Fruit fly (Drosophila melanogaster) whole organism, embryonic: ENCODE results near the gene CG11600.

ENCODE experiments used
- BEAF-32 ChIP-seq: fragments of 200-800 bp; sonication (Bioruptor generic); optimal IDR thresholded peaks from 3 replicates; lab custom pipeline; 2017; ENCODE audit warnings: missing biosample characterization, missing genetic modification characterization, mild to moderate bottlenecking, moderate library complexity, missing genetic modification reagents
- CG10147 ChIP-seq: fragments of 200-800 bp; sonication (Bioruptor generic); optimal IDR thresholded peaks from 2 replicates; lab custom pipeline; 2019; ENCODE audit warnings: missing biosample characterization, mild to moderate bottlenecking, missing genetic modification characterization, moderate library complexity
- CG10979 ChIP-seq: fragments of 200-800 bp; sonication (Bioruptor generic); optimal IDR thresholded peaks from 2 replicates; lab custom pipeline; 2018; ENCODE audit warnings: missing biosample characterization, mild to moderate bottlenecking, missing genetic modification characterization, moderate library complexity
- CG12659 ChIP-seq: fragments of 200-800 bp; sonication (Bioruptor generic); optimal IDR thresholded peaks from 3 replicates; lab custom pipeline; 2017; ENCODE audit warnings: mild to moderate bottlenecking, missing biosample characterization, missing genetic modification reagents, missing genetic modification characterization
- CG12942 ChIP-seq: fragments of 200-800 bp; sonication (Bioruptor generic); optimal IDR thresholded peaks from 3 replicates; lab custom pipeline; 2016; ENCODE audit warnings: missing biosample characterization, missing genetic modification characterization
- CG15514 ChIP-seq: fragments of 200-800 bp; sonication (Bioruptor generic); optimal IDR thresholded peaks from 3 replicates; lab custom pipeline; 2017; ENCODE audit warnings: missing biosample characterization, missing genetic modification characterization, mild to moderate bottlenecking, moderate library complexity, missing genetic modification reagents
- CG1602 ChIP-seq: fragments of 200-800 bp; sonication (Bioruptor generic); optimal IDR thresholded peaks from 3 replicates; lab custom pipeline; 2016; ENCODE audit warnings: missing biosample characterization, missing genetic modification characterization
- CG17359 ChIP-seq: fragments of 200-800 bp; sonication (Bioruptor generic); optimal IDR thresholded peaks from 3 replicates; lab custom pipeline; 2018; ENCODE audit warnings: missing biosample characterization, mild to moderate bottlenecking, missing genetic modification characterization, moderate library complexity
- CG17361 ChIP-seq: fragments of 200-800 bp; sonication (Bioruptor generic); IDR thresholded peaks from 3 replicates; pipeline ENCODE4 v1.3.6; 2022; ENCODE audit warnings: missing biosample characterization, missing genetic modification characterization
- CG17612 ChIP-seq: fragments of 200-800 bp; sonication (Bioruptor generic); IDR thresholded peaks from 2 replicates; pipeline ENCODE4 v1.3.6; 2022; ENCODE audit warnings: missing biosample characterization, missing genetic modification characterization
- CG2116 ChIP-seq: fragments of 200-800 bp; sonication (Bioruptor generic); optimal IDR thresholded peaks from 3 replicates; lab custom pipeline; 2018; ENCODE audit warnings: missing biosample characterization, mild to moderate bottlenecking, missing genetic modification characterization
- CG4820 ChIP-seq: fragments of 200-800 bp; sonication (Bioruptor generic); optimal IDR thresholded peaks from 3 replicates; lab custom pipeline; 2016; ENCODE audit warnings: missing biosample characterization, missing genetic modification characterization
- CG7271 ChIP-seq: fragments of 200-800 bp; sonication (Bioruptor generic); optimal IDR thresholded peaks from 2 replicates; lab custom pipeline; 2018; ENCODE audit warnings: missing biosample characterization, mild to moderate bottlenecking, missing genetic modification characterization, moderate library complexity
- CG7372 ChIP-seq: fragments of 200-800 bp; sonication (Bioruptor generic); IDR thresholded peaks from 2 replicates; pipeline ENCODE4 v1.3.6; 2022; ENCODE audit warnings: missing biosample characterization, missing genetic modification characterization
- CG9797 ChIP-seq: fragments of 200-800 bp; sonication (Bioruptor generic); optimal IDR thresholded peaks from 3 replicates; lab custom pipeline; 2018; ENCODE audit warnings: missing biosample characterization, mild to moderate bottlenecking, missing genetic modification characterization
- CG9817 ChIP-seq: fragments of 200-800 bp; sonication (Bioruptor generic); optimal IDR thresholded peaks from 2 replicates; lab custom pipeline; 2018; ENCODE audit warnings: missing biosample characterization, mild to moderate bottlenecking, missing genetic modification characterization, moderate library complexity
- CTCF ChIP-seq: fragments of 200-800 bp; sonication (Bioruptor generic); optimal IDR thresholded peaks from 2 replicates; lab custom pipeline; 2017; ENCODE audit warnings: missing biosample characterization, mild to moderate bottlenecking, missing genetic modification characterization, moderate library complexity
- CkIIα-i1 ChIP-seq: fragments of 200-800 bp; sonication (Bioruptor generic); IDR thresholded peaks from 2 replicates; pipeline ENCODE4 v1.3.6; 2022; ENCODE audit warnings: missing biosample characterization, missing genetic modification characterization
- CoRest ChIP-seq: fragments of 200-800 bp; sonication (Bioruptor generic); optimal IDR thresholded peaks from 3 replicates; lab custom pipeline; 2018; ENCODE audit warnings: missing biosample characterization, mild to moderate bottlenecking, missing genetic modification characterization, moderate library complexity
- Dek ChIP-seq: fragments of 200-800 bp; sonication (Bioruptor generic); optimal IDR thresholded peaks from 3 replicates; lab custom pipeline; 2019; ENCODE audit warnings: missing biosample characterization, mild to moderate bottlenecking, missing genetic modification characterization, moderate library complexity
- Dp ChIP-seq: fragments of 200-800 bp; sonication (Bioruptor generic); optimal IDR thresholded peaks from 2 replicates; lab custom pipeline; 2018; ENCODE audit warnings: missing biosample characterization, mild to moderate bottlenecking, missing genetic modification characterization, moderate library complexity
- E2f1 ChIP-seq: fragments of 200-800 bp; sonication (Bioruptor generic); IDR thresholded peaks from 2 replicates; pipeline ENCODE4 v1.3.6; 2022; ENCODE audit warnings: missing biosample characterization, missing genetic modification characterization
- HLH3B ChIP-seq: fragments of 200-800 bp; sonication (Bioruptor generic); IDR thresholded peaks from 2 replicates; pipeline ENCODE4 v1.3.6; 2022; ENCODE audit warnings: missing biosample characterization, missing genetic modification characterization
- Lhr ChIP-seq: fragments of 200-800 bp; sonication (Bioruptor generic); optimal IDR thresholded peaks from 3 replicates; lab custom pipeline; 2017; ENCODE audit warnings: mild to moderate bottlenecking, missing biosample characterization, missing genetic modification reagents, missing genetic modification characterization
- Med ChIP-seq: fragments of 200-800 bp; sonication (Bioruptor generic); peaks from one replicate; lab custom pipeline; 2016; ENCODE audit warnings: missing biosample characterization, missing genetic modification characterization, mild to moderate bottlenecking, inconsistent platforms, moderate library complexity
- Nf-YA ChIP-seq: fragments of 200-800 bp; sonication (Bioruptor generic); IDR thresholded peaks from 2 replicates; pipeline ENCODE4 v1.3.6; 2022; ENCODE audit warnings: missing biosample characterization, missing genetic modification characterization
- Oli ChIP-seq: fragments of 200-800 bp; sonication (Bioruptor generic); optimal IDR thresholded peaks from 2 replicates; lab custom pipeline; 2018; ENCODE audit warnings: missing biosample characterization, mild to moderate bottlenecking, missing genetic modification characterization, moderate library complexity
- Rfx ChIP-seq: fragments of 200-800 bp; sonication (Bioruptor generic); IDR thresholded peaks from 2 replicates; pipeline ENCODE4 v1.3.6; 2022; ENCODE audit warnings: missing biosample characterization, missing genetic modification characterization
- Xrp1 ChIP-seq: fragments of 200-800 bp; sonication (Bioruptor generic); IDR thresholded peaks from 2 replicates; pipeline ENCODE4 v1.3.6; 2022; ENCODE audit warnings: missing biosample characterization, missing genetic modification characterization
- ato ChIP-seq: fragments of 200-800 bp; sonication (Bioruptor generic); IDR thresholded peaks from 2 replicates; pipeline ENCODE4 v1.3.6; 2022; ENCODE audit warnings: missing biosample characterization, missing genetic modification characterization; ENCODE audit not compliant: partially characterized antibody
- bab2 ChIP-seq: fragments of 200-800 bp; sonication (Bioruptor generic); optimal IDR thresholded peaks from 2 replicates; lab custom pipeline; 2016; ENCODE audit warnings: missing biosample characterization, missing genetic modification characterization
- bigmax ChIP-seq: fragments of 200-800 bp; sonication (Bioruptor generic); optimal IDR thresholded peaks from 2 replicates; lab custom pipeline; 2018; ENCODE audit warnings: missing biosample characterization, mild to moderate bottlenecking, missing genetic modification characterization
- cas ChIP-seq: fragments of 200-800 bp; sonication (Bioruptor generic); IDR thresholded peaks from 2 replicates; pipeline ENCODE4 v1.3.6; 2022; ENCODE audit warnings: missing biosample characterization, missing genetic modification characterization
- chm ChIP-seq: fragments of 200-800 bp; sonication (Bioruptor generic); IDR thresholded peaks from 2 replicates; pipeline ENCODE4 v1.3.6; 2022; ENCODE audit warnings: missing biosample characterization, missing genetic modification characterization
- dysf ChIP-seq: fragments of 200-800 bp; sonication (Bioruptor generic); IDR thresholded peaks from 3 replicates; pipeline ENCODE4 v1.3.6; 2022; ENCODE audit warnings: missing biosample characterization, missing genetic modification characterization
- gcm ChIP-seq: fragments of 200-800 bp; sonication (Bioruptor generic); optimal IDR thresholded peaks from 2 replicates; lab custom pipeline; 2019; ENCODE audit warnings: missing biosample characterization, mild to moderate bottlenecking, missing genetic modification characterization, moderate library complexity
- gfzf ChIP-seq: fragments of 200-800 bp; sonication (Bioruptor generic); optimal IDR thresholded peaks from 2 replicates; lab custom pipeline; 2016; ENCODE audit warnings: missing biosample characterization, mild to moderate bottlenecking, missing genetic modification characterization, moderate library complexity
- hbn ChIP-seq: fragments of 200-800 bp; sonication (Bioruptor generic); IDR thresholded peaks from 2 replicates; pipeline ENCODE4 v1.3.6; 2022; ENCODE audit warnings: missing biosample characterization, missing genetic modification characterization; ENCODE audit not compliant: partially characterized antibody
- her ChIP-seq: fragments of 200-800 bp; sonication (Bioruptor generic); optimal IDR thresholded peaks from 2 replicates; lab custom pipeline; 2016; ENCODE audit warnings: missing biosample characterization, missing genetic modification characterization
- insv ChIP-seq, 2 experiments: fragments of 200-800 bp; sonication (Bioruptor generic); optimal IDR thresholded peaks; 3 replicates each; lab custom pipeline; 2016 to 2018; ENCODE audit warnings: missing biosample characterization in 2 of 2, missing genetic modification characterization in 2 of 2
- kay ChIP-seq: fragments of 200-800 bp; sonication (Bioruptor generic); optimal IDR thresholded peaks from 2 replicates; lab custom pipeline; 2016; ENCODE audit warnings: missing biosample characterization, missing genetic modification characterization
- knrl ChIP-seq: fragments of 200-800 bp; sonication (Bioruptor generic); IDR thresholded peaks from 3 replicates; pipeline ENCODE4 v1.3.6; 2022; ENCODE audit warnings: missing biosample characterization, missing genetic modification characterization; ENCODE audit not compliant: partially characterized antibody
- mirr ChIP-seq: fragments of 200-800 bp; sonication (Bioruptor generic); optimal IDR thresholded peaks from 3 replicates; lab custom pipeline; 2018; ENCODE audit warnings: missing biosample characterization, mild to moderate bottlenecking, missing genetic modification characterization
- nerfin-1 ChIP-seq: fragments of 200-800 bp; sonication (Bioruptor generic); optimal IDR thresholded peaks from 3 replicates; lab custom pipeline; 2019; ENCODE audit warnings: missing biosample characterization, mild to moderate bottlenecking, missing genetic modification characterization, moderate library complexity
- sens ChIP-seq: fragments of 200-800 bp; sonication (Bioruptor generic); peaks from one replicate; lab custom pipeline; 2016; ENCODE audit warnings: missing biosample characterization, missing genetic modification characterization
- sna ChIP-seq: fragments of 200-800 bp; sonication (Bioruptor generic); IDR thresholded peaks from 2 replicates; pipeline ENCODE4 v1.3.6; 2022; ENCODE audit warnings: missing biosample characterization, missing genetic modification characterization; ENCODE audit not compliant: partially characterized antibody
- trem ChIP-seq: fragments of 200-800 bp; optimal IDR thresholded peaks from 3 replicates; lab custom pipeline; 2019; ENCODE audit warnings: missing biosample characterization, mild to moderate bottlenecking, missing genetic modification characterization, moderate library complexity
- tup ChIP-seq: fragments of 200-800 bp; sonication (Bioruptor generic); optimal IDR thresholded peaks from 2 replicates; lab custom pipeline; 2016; ENCODE audit warnings: missing biosample characterization, mild to moderate bottlenecking, missing genetic modification characterization, moderate library complexity
- vfl ChIP-seq: fragments of 200-800 bp; sonication (Bioruptor generic); optimal IDR thresholded peaks from 2 replicates; lab custom pipeline; 2016; ENCODE audit warnings: missing biosample characterization, missing genetic modification characterization
- vnd ChIP-seq: fragments of 200-800 bp; sonication (Bioruptor generic); IDR thresholded peaks from 3 replicates; pipeline ENCODE4 v1.3.6; 2022; ENCODE audit warnings: missing biosample characterization, missing genetic modification characterization; ENCODE audit not compliant: partially characterized antibody
- wor ChIP-seq: fragments of 200-800 bp; sonication (Bioruptor generic); IDR thresholded peaks from 2 replicates; pipeline ENCODE4 v1.3.6; 2022; ENCODE audit warnings: missing biosample characterization, missing genetic modification characterization

CG11600 gene

DNA sequence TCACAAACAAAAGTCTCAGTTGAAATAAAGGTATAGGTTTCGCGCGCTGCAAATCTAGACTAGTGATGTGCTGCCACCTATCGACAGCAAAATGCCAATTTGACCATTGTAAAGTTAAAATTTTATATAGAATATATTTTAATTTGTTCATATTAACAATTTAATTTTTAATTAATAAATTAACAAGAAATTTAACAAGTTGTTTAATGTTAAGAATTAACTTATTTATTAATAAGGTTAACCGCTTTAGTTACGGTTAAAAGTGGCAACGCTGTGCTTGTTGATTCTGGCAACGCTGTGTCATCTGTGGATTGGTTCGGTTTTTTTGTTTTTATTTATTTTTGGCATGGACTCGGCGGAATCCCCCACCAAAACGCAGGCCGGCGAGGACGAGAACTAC is 6.0 kb upstream of the CG11600 start, which contains the start of gene Not10 (continued):
- TF ChIP-seq CG2116 (GFP tag; lab: Kevin White, UChicago) (peak; percentile 56), her (GFP tag; lab: Kevin White, UChicago) (no peak), CG17612 (GFP tag; lab: Robert Waterston, UW) (no peak), ato (GFP tag; lab: Robert Waterston, UW) (no peak), mirr (GFP tag; lab: Kevin White, UChicago) (no peak), CoRest (tag; lab: Kevin White, UChicago) (peak; percentile 69), cas (GFP tag; lab: Robert Waterston, UW) (no peak), gcm (peak; percentile 0), BEAF-32 (GFP tag; lab: Kevin White, UChicago) (peak; percentile 72), CG12659 (GFP tag; lab: Kevin White, UChicago) (peak; percentile 76), CG9817 (tag; lab: Kevin White, UChicago) (peak; percentile 52), kay (peak; percentile 14), Oli (tag; lab: Kevin White, UChicago) (no peak), gfzf (GFP tag; lab: Kevin White, UChicago) (no peak), CG4820 (peak; percentile 2), trem (tag; lab: Kevin White, UChicago) (peak; percentile 73), insv (GFP tag; optimal IDR thresholded peaks at IDR 0.05; lab: Kevin White, UChicago) (peak in 1 of 2 experiments; percentile 19), Lhr (GFP tag; lab: Kevin White, UChicago) (peak; percentile 22), vnd (GFP tag; lab: Robert Waterston, UW) (peak; percentile 63; the same call in 2 of the 3 replicates), E2f1 (GFP tag; lab: Robert Waterston, UW) (peak; percentile 23; the same call in 1 of the 2 replicates), sna (GFP tag; lab: Robert Waterston, UW) (peak; percentile 76; the same call in 1 of the 2 replicates), sens (GFP tag; lab: Kevin White, UChicago) (peak; percentile 13), CkIIα-i1 (GFP tag; lab: Robert Waterston, UW) (no peak), dysf (GFP tag; lab: Robert Waterston, UW) (no peak), bab2 (no peak), wor (no peak), Dek (tag; lab: Kevin White, UChicago) (peak; percentile 59), Nf-YA (GFP tag; lab: Robert Waterston, UW) (no peak), chm (no peak), Rfx (peak; percentile 52), CG15514 (GFP tag; lab: Kevin White, UChicago) (peak; percentile 73), CG17361 (GFP tag; lab: Robert Waterston, UW) (peak; percentile 60), tup (GFP tag; lab: Kevin White, UChicago) (no peak), CG9797 (peak; percentile 20), CG17359 (peak; percentile 23), HLH3B (GFP tag; lab: Robert Waterston, UW) (peak; percentile 35; the same call in 1 of the 2 replicates), knrl (GFP tag; lab: Robert Waterston, UW) (peak; percentile 75), Dp (GFP tag; lab: Kevin White, UChicago) (peak; percentile 83), CG7372 (GFP tag; lab: Robert Waterston, UW) (peak; percentile 32; the same call in 1 of the 2 replicates), bigmax (GFP tag; lab: Kevin White, UChicago) (peak; percentile 70), Med (peak; percentile 46), vfl (GFP tag; lab: Kevin White, UChicago) (no peak), CG1602 (peak; percentile 41), CG7271 (tag; lab: Kevin White, UChicago) (peak; percentile 47), CG12942 (GFP tag; lab: Kevin White, UChicago) (peak; percentile 17), CG10979 (tag; lab: Kevin White, UChicago) (peak; percentile 27), hbn (GFP tag; lab: Robert Waterston, UW) (peak; percentile 58), CG10147 (GFP tag; lab: Kevin White, UChicago) (no peak), nerfin-1 (tag; lab: Kevin White, UChicago) (peak; percentile 35), CTCF (GFP tag; lab: Kevin White, UChicago) (peak; percentile 85), Xrp1 (GFP tag; lab: Robert Waterston, UW) (0 out of 2 replicates have a peak, but pooled peaks have one; percentile 27)
